Worm (Caenorhabditis elegans) whole organism, late embryonic: ENCODE measurements around the gene C18H7.7.

Source experiments
- C08G9.2 ChIP-seq: sonication (generic microtip); optimal IDR thresholded peaks from 2 replicates; lab custom pipeline; 2016; ENCODE audit warnings: mild to moderate bottlenecking, missing genetic modification characterization, moderate library complexity, missing compliant biosample characterization
- C38D4.7 ChIP-seq: fragments of 200-800 bp; sonication (Bioruptor generic); optimal IDR thresholded peaks from 2 replicates; lab custom pipeline; 2018; ENCODE audit warnings: mild to moderate bottlenecking, missing genetic modification characterization, moderate library complexity, missing compliant biosample characterization
- K02D7.2 ChIP-seq: sonication (generic microtip); optimal IDR thresholded peaks from 2 replicates; lab custom pipeline; 2017; ENCODE audit warnings: mild to moderate bottlenecking, missing genetic modification characterization, missing compliant biosample characterization
- ama-1 ChIP-seq: fragments of 150-350 bp; optimal IDR thresholded peaks from 2 replicates; lab custom pipeline; 2014
- ceh-19 ChIP-seq: fragments of 200-800 bp; sonication (Bioruptor generic); optimal IDR thresholded peaks from 2 replicates; lab custom pipeline; 2018; ENCODE audit warnings: mild to moderate bottlenecking, missing genetic modification characterization, missing compliant biosample characterization
- ceh-22 ChIP-seq: sonication (generic microtip); optimal IDR thresholded peaks from 2 replicates; lab custom pipeline; 2017; ENCODE audit warnings: missing biosample characterization, missing genetic modification characterization
- ceh-48 ChIP-seq: sonication (generic microtip); optimal IDR thresholded peaks from 2 replicates; lab custom pipeline; 2016; ENCODE audit warnings: missing genetic modification characterization, inconsistent platforms, missing compliant biosample characterization
- ceh-6 ChIP-seq: fragments of 200-800 bp; sonication (Bioruptor generic); optimal IDR thresholded peaks from 2 replicates; lab custom pipeline; 2018; ENCODE audit warnings: mild to moderate bottlenecking, missing genetic modification characterization, missing compliant biosample characterization
- ceh-9 ChIP-seq: sonication (generic microtip); optimal IDR thresholded peaks from 2 replicates; lab custom pipeline; 2016; ENCODE audit warnings: mild to moderate bottlenecking, missing genetic modification characterization, inconsistent platforms, missing compliant biosample characterization
- elt-2 ChIP-seq: sonication (generic microtip); optimal IDR thresholded peaks from 2 replicates; lab custom pipeline; 2016; ENCODE audit warnings: missing genetic modification reagents, missing genetic modification characterization, missing compliant biosample characterization
- elt-4 ChIP-seq: sonication (generic microtip); optimal IDR thresholded peaks from 2 replicates; lab custom pipeline; 2016; ENCODE audit warnings: missing genetic modification characterization, missing compliant biosample characterization
- ets-4 ChIP-seq: sonication (generic microtip); optimal IDR thresholded peaks from 2 replicates; lab custom pipeline; 2016; ENCODE audit warnings: missing genetic modification characterization, missing compliant biosample characterization
- fkh-10 ChIP-seq: fragments of 150-350 bp; optimal IDR thresholded peaks from 2 replicates; lab custom pipeline; 2014; ENCODE audit warnings: missing biosample characterization, missing genetic modification reagents, missing genetic modification characterization
- gmeb-2 ChIP-seq: sonication (generic microtip); optimal IDR thresholded peaks from 2 replicates; lab custom pipeline; 2016; ENCODE audit warnings: missing genetic modification characterization, inconsistent platforms, missing compliant biosample characterization
- hlh-13 ChIP-seq: fragments of 200-800 bp; sonication (Bioruptor generic); optimal IDR thresholded peaks from 2 replicates; lab custom pipeline; 2018; ENCODE audit warnings: mild to moderate bottlenecking, missing genetic modification characterization, missing compliant biosample characterization
- hlh-30 ChIP-seq: sonication (generic microtip); optimal IDR thresholded peaks from 2 replicates; lab custom pipeline; 2017; ENCODE audit warnings: antibody characterized with exemption, missing genetic modification characterization, missing compliant biosample characterization; ENCODE audit not compliant: insufficient read depth
- hlh-6 ChIP-seq: sonication (generic microtip); optimal IDR thresholded peaks from 2 replicates; lab custom pipeline; 2016; ENCODE audit warnings: missing genotype, missing genetic modification characterization, missing compliant biosample characterization
- hlh-8 ChIP-seq: sonication (generic microtip); optimal IDR thresholded peaks from 2 replicates; lab custom pipeline; 2016; ENCODE audit warnings: missing genotype, missing genetic modification characterization, missing compliant biosample characterization
- lim-6 ChIP-seq: sonication (generic microtip); optimal IDR thresholded peaks from 2 replicates; lab custom pipeline; 2016; ENCODE audit warnings: missing genetic modification characterization, missing compliant biosample characterization
- madf-2 ChIP-seq: sonication (generic microtip); optimal IDR thresholded peaks from 2 replicates; lab custom pipeline; 2017; ENCODE audit warnings: missing genetic modification characterization, missing compliant biosample characterization
- nfya-1 ChIP-seq: sonication (generic microtip); optimal IDR thresholded peaks from 2 replicates; lab custom pipeline; 2017; ENCODE audit warnings: missing genetic modification characterization, mild to moderate bottlenecking, missing compliant biosample characterization, antibody characterized with exemption, moderate library complexity
- nhr-11 ChIP-seq: fragments of 150-350 bp; optimal IDR thresholded peaks from 2 replicates; lab custom pipeline; 2014; ENCODE audit warnings: missing biosample characterization, missing genetic modification characterization
- pag-3 ChIP-seq: sonication (generic microtip); optimal IDR thresholded peaks from 2 replicates; lab custom pipeline; 2016; ENCODE audit warnings: missing compliant biosample characterization, missing genetic modification characterization, borderline replicate concordance
- pat-9 ChIP-seq: fragments of 200-800 bp; sonication (Bioruptor generic); optimal IDR thresholded peaks from 2 replicates; lab custom pipeline; 2018; ENCODE audit warnings: mild to moderate bottlenecking, missing genetic modification characterization, moderate library complexity, missing compliant biosample characterization
- pax-1 ChIP-seq: fragments of 150-350 bp; optimal IDR thresholded peaks from 2 replicates; lab custom pipeline; 2014; ENCODE audit warnings: missing biosample characterization, missing genetic modification characterization
- pha-4 ChIP-seq: fragments of 150-350 bp; optimal IDR thresholded peaks from 2 replicates; lab custom pipeline; 2018; ENCODE audit warnings: missing biosample characterization, missing genetic modification reagents, missing genetic modification characterization
- pros-1 ChIP-seq: fragments of 150-350 bp; optimal IDR thresholded peaks from 2 replicates; lab custom pipeline; 2014; ENCODE audit warnings: missing biosample characterization, missing genetic modification reagents, missing genetic modification characterization
- ref-2 ChIP-seq: sonication (generic microtip); optimal IDR thresholded peaks from 2 replicates; lab custom pipeline; 2016; ENCODE audit warnings: missing genetic modification characterization, missing compliant biosample characterization
- sox-2 ChIP-seq: fragments of 200-800 bp; sonication (Bioruptor generic); IDR thresholded peaks from 2 replicates; pipeline ENCODE4 v1.3.6; 2022; ENCODE audit warnings: missing genetic modification reagents, missing genetic modification characterization, missing compliant biosample characterization
- tbx-2 ChIP-seq: sonication (generic microtip); optimal IDR thresholded peaks from 2 replicates; lab custom pipeline; 2016; ENCODE audit warnings: missing genetic modification characterization, missing compliant biosample characterization
- tbx-7 ChIP-seq: sonication (generic microtip); optimal IDR thresholded peaks from 2 replicates; lab custom pipeline; 2016; ENCODE audit warnings: missing genotype, missing genetic modification characterization, missing compliant biosample characterization
- unc-3 ChIP-seq, 2 experiments: fragments of 200-800 bp in 1 of 2; sonication (Bioruptor generic) in 1 of 2; sonication (generic microtip) in 1 of 2; conservative IDR thresholded peaks in 1 of 2; optimal IDR thresholded peaks in 1 of 2; 2 replicates each; pipeline versions ENCODE4 v1.3.6 to Lab custom; 2016 to 2022; ENCODE audit warnings: missing compliant biosample characterization in 2 of 2, missing genetic modification characterization in 2 of 2, missing genetic modification reagents in 1 of 2
- unc-42 ChIP-seq: sonication (generic microtip); optimal IDR thresholded peaks from 2 replicates; lab custom pipeline; 2016; ENCODE audit warnings: missing genotype, missing genetic modification characterization, missing compliant biosample characterization
- ztf-16 ChIP-seq: sonication (generic microtip); optimal IDR thresholded peaks from 2 replicates; lab custom pipeline; 2017; ENCODE audit warnings: missing genetic modification characterization, missing compliant biosample characterization

Gene C18H7.7

DNA sequence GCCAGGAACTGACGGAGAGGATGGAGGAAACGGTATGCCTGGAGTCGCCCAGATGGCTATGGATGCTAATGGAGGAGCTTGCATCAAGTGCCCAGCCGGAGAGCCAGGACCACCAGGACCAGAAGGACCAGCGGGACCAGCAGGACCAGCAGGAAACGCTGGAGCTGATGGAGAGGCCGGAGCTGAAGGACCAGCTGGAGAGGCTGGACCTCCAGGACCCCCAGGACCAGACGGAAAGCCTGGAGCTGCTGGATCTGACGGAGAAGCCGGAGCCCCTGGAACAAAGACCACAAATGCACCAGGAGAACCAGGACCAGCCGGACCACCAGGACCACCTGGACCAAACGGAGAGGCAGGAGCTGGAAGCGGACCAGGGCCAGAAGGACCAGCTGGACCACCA, 8.6 kb upstream of the C18H7.7 start:
- no peak for TF ChIP-seq pha-4 (tag; lab: Kevin White, UChicago)
- no peak for TF ChIP-seq lim-6 (tag; lab: Kevin White, UChicago)
- no peak for TF ChIP-seq ceh-9 (tag; lab: Kevin White, UChicago)
- TF ChIP-seq ceh-48 = no peak
- no peak for TF ChIP-seq C38D4.7 (GFP tag; lab: Kevin White, UChicago)
- TF ChIP-seq nfya-1 (tag; lab: Kevin White, UChicago) = no peak
- TF ChIP-seq gmeb-2 (tag; lab: Kevin White, UChicago) = no peak
- no peak for TF ChIP-seq fkh-10
- TF ChIP-seq ceh-22 (tag; lab: Kevin White, UChicago) = no peak
- TF ChIP-seq pros-1 = no peak
- TF ChIP-seq unc-3 (GFP tag; conservative IDR thresholded peaks at IDR 0.05; lab: Robert Waterston, UW) = no peak
- TF ChIP-seq unc-3 (tag; optimal IDR thresholded peaks at IDR 0.05; lab: Kevin White, UChicago) = no peak
- TF ChIP-seq ceh-6 = no peak
- TF ChIP-seq ets-4 (tag; lab: Kevin White, UChicago) = no peak
- TF ChIP-seq tbx-7 (tag; lab: Kevin White, UChicago) = no peak

DNA sequence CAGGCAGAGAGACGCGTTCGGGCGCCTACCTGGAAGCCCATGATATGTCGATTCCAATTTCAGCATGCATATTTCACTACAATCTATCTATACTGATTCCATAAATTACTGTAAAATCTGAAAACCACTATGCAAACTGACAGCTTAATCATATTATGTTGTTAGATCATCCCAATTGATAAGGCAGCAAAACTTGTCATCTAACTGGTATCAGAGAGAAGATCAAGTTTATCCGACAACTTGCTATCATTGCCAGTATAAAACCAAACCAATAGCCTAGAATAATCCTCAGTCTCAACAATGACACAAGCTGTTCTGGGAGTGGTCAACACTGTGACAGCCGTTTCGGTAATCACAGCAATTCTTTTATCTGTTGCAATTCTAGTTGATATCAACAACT, 8.0 kb upstream of the C18H7.7 start, which contains the start of gene col-102:
TSS of gene col-102 (plus strand) at position 301 of the 400 bp plus-strand sequence.
- no peak for TF ChIP-seq lim-6 (tag; lab: Kevin White, UChicago)

DNA sequence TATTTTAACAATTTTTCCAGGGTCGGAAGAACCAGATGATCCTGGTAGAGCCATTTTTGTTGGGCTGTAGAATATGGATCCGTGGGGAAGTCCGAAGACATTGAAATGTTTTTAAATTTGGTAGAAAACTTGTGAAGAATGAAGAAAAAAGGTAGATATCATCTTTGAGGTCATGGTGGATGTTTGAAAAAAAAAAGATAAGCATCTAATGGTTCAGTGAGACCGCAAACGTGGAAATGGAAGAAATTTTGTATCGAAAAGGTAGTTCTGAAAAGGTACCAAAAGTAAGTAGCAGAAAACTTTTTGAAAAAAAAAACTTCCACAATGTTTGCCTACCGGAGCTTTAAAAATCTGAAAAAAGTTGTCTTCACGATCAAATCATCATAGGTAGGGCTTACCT, 7.4 kb upstream of the C18H7.7 start, which contains the start of gene prmt-4:
TSS of gene prmt-4 (minus strand) at position 101 of the 400 bp plus-strand sequence.
- TF ChIP-seq lim-6 (tag; lab: Kevin White, UChicago) (no peak), pat-9 (no peak), ceh-6 (no peak), ref-2 (tag; lab: Kevin White, UChicago) (no peak), C08G9.2 (tag; lab: Kevin White, UChicago) (no peak), hlh-8 (no peak), ama-1 (lab: Kevin White, UChicago) (no peak), ztf-16 (tag; lab: Kevin White, UChicago) (no peak), pha-4 (tag; lab: Kevin White, UChicago) (no peak), K02D7.2 (tag; lab: Kevin White, UChicago) (no peak), sox-2 (GFP tag; lab: Robert Waterston, UW) (no peak), elt-4 (tag; lab: Kevin White, UChicago) (no peak), elt-2 (tag; lab: Kevin White, UChicago) (no peak), unc-42 (tag; lab: Kevin White, UChicago) (no peak), hlh-30 (tag; lab: Kevin White, UChicago) (no peak), hlh-6 (tag; lab: Kevin White, UChicago) (no peak), nhr-11 (tag; lab: Kevin White, UChicago) (no peak), pag-3 (no peak)

DNA sequence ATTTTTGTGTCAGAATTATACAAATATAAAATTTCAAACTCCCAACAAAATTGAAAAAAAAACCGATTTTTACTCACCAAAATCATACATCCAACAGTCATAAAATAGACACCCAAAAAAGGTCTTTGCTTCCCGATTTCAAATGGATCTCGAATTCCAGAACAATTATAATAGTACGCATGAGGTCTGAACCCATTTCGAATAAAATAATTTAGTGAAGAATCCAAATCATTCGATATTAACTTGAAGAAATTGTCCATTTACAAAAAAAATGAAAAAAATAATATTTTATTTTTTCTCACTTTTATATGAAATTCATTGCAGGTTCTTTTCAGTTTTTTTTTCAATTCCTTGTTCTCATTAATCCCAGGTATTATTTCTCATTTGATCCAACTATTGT, 5.4 kb upstream of the C18H7.7 start, which contains the start of gene srt-59:
TSS of gene srt-59 (minus strand) at position 101 of the 400 bp plus-strand sequence.
- TF ChIP-seq ets-4 (tag; lab: Kevin White, UChicago) = no peak
- no peak for TF ChIP-seq madf-2 (tag; lab: Kevin White, UChicago)
- no peak for TF ChIP-seq pax-1 (tag; lab: Kevin White, UChicago)
- TF ChIP-seq hlh-13 (GFP tag; lab: Kevin White, UChicago) = no peak

DNA sequence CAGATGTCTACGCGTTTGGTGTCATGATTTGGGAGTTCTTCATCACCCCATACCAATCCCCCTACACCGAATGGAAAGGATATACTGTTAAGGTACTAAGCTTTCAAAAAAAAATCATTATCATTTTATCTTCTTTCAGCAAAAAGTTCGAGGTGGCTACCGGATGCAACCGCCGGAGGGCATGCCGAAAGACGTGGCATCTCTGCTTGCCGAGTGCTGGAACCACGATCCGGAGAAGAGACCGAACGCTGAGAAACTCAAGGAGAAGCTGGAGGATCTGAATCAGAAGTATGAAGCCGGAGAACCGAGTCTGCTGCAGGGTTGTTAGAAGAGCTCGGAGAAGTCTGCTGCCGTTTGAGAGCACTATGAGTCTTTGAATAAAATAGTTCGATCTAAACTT, 1.4 kb downstream of the C18H7.7 start:
- TF ChIP-seq pros-1 (no peak), ceh-19 (GFP tag; lab: Kevin White, UChicago) (no peak), tbx-2 (no peak)
